Fruit fly (Drosophila melanogaster) whole organism, adult: ENCODE measurements around the gene CG9926.

Source experiments
- CG11617 ChIP-seq: fragments of 200-800 bp; sonication (Bioruptor generic); optimal IDR thresholded peaks from 2 replicates; lab custom pipeline; 2017; ENCODE audit warnings: mild to moderate bottlenecking, missing biosample characterization, missing genetic modification reagents, missing genetic modification characterization
- CG12768 ChIP-seq: fragments of 200-800 bp; sonication (Bioruptor generic); optimal IDR thresholded peaks from 2 replicates; lab custom pipeline; 2017; ENCODE audit warnings: missing biosample characterization, missing genetic modification characterization, mild to moderate bottlenecking, moderate library complexity, missing genetic modification reagents
- CG14711 ChIP-seq: fragments of 200-800 bp; sonication (Bioruptor generic); optimal IDR thresholded peaks from 2 replicates; lab custom pipeline; 2018; ENCODE audit warnings: missing biosample characterization, mild to moderate bottlenecking, missing genetic modification characterization, moderate library complexity
- CG1620 ChIP-seq: fragments of 200-800 bp; sonication (Bioruptor generic); optimal IDR thresholded peaks from 2 replicates; lab custom pipeline; 2016; ENCODE audit warnings: missing biosample characterization, missing genetic modification characterization
- CG33017 ChIP-seq: fragments of 200-800 bp; sonication (Bioruptor generic); optimal IDR thresholded peaks from 2 replicates; lab custom pipeline; 2018; ENCODE audit warnings: missing biosample characterization, mild to moderate bottlenecking, missing genetic modification characterization, moderate library complexity
- CG5204 ChIP-seq: fragments of 200-800 bp; sonication (Bioruptor generic); optimal IDR thresholded peaks from 2 replicates; lab custom pipeline; 2016; ENCODE audit warnings: missing biosample characterization, missing genetic modification characterization
- CG7045 ChIP-seq: fragments of 200-800 bp; sonication (Bioruptor generic); optimal IDR thresholded peaks from 2 replicates; lab custom pipeline; 2017; ENCODE audit warnings: missing biosample characterization, mild to moderate bottlenecking, missing genetic modification characterization
- CG7101 ChIP-seq: fragments of 200-800 bp; sonication (Bioruptor generic); optimal IDR thresholded peaks from 2 replicates; lab custom pipeline; 2018; ENCODE audit warnings: missing biosample characterization, mild to moderate bottlenecking, missing genetic modification characterization, moderate library complexity
- Clk ChIP-seq: fragments of 200-800 bp; sonication (Bioruptor generic); optimal IDR thresholded peaks from 2 replicates; lab custom pipeline; 2017; ENCODE audit warnings: missing biosample characterization, missing genetic modification characterization
- Crg-1 ChIP-seq: fragments of 200-800 bp; sonication (Bioruptor generic); optimal IDR thresholded peaks from 2 replicates; lab custom pipeline; 2016; ENCODE audit warnings: missing biosample characterization, missing genetic modification characterization
- Hr96 ChIP-seq: fragments of 200-800 bp; sonication (Bioruptor generic); optimal IDR thresholded peaks from 2 replicates; lab custom pipeline; 2016; ENCODE audit warnings: missing biosample characterization, missing genetic modification characterization
- Mnt ChIP-seq: fragments of 200-800 bp; sonication (Bioruptor generic); optimal IDR thresholded peaks from 2 replicates; lab custom pipeline; 2016; ENCODE audit warnings: missing biosample characterization, mild to moderate bottlenecking, missing genetic modification characterization
- bab1 ChIP-seq: fragments of 200-800 bp; sonication (Bioruptor generic); optimal IDR thresholded peaks from 3 replicates; lab custom pipeline; 2019; ENCODE audit warnings: missing biosample characterization, mild to moderate bottlenecking, missing genetic modification characterization, moderate library complexity
- cic ChIP-seq: fragments of 200-800 bp; sonication (Bioruptor generic); optimal IDR thresholded peaks from 2 replicates; lab custom pipeline; 2017; ENCODE audit warnings: missing biosample characterization, mild to moderate bottlenecking, missing genetic modification characterization, moderate library complexity
- cnc ChIP-seq, 2 experiments: fragments of >200 bp; optimal IDR thresholded peaks; 2 replicates each; lab custom pipeline; 2017
- kay ChIP-seq: fragments of 200-800 bp; sonication (Bioruptor generic); peaks from one replicate; lab custom pipeline; 2016; ENCODE audit warnings: missing biosample characterization, missing genetic modification characterization, borderline replicate concordance
- ovo ChIP-seq: fragments of 200-800 bp; sonication (Bioruptor generic); optimal IDR thresholded peaks from 2 replicates; lab custom pipeline; 2016; ENCODE audit warnings: missing biosample characterization, missing genetic modification characterization
- pad ChIP-seq: fragments of 200-800 bp; sonication (Bioruptor generic); optimal IDR thresholded peaks from 3 replicates; lab custom pipeline; 2017; ENCODE audit warnings: missing biosample characterization, missing genetic modification characterization, mild to moderate bottlenecking, moderate library complexity, missing genetic modification reagents
- tj ChIP-seq: fragments of 200-800 bp; sonication (Bioruptor generic); optimal IDR thresholded peaks from 3 replicates; lab custom pipeline; 2017; ENCODE audit warnings: missing biosample characterization, mild to moderate bottlenecking, missing genetic modification characterization, moderate library complexity
- toe ChIP-seq: fragments of 200-800 bp; sonication (Bioruptor generic); optimal IDR thresholded peaks from 2 replicates; lab custom pipeline; 2016; ENCODE audit warnings: missing biosample characterization, missing genetic modification characterization

CG9926 gene

dm6 chr3R:13914760-13915417 is 36.0 kb downstream of the CG9926 start:
- TF ChIP-seq ovo (GFP tag; lab: Kevin White, UChicago) = no peak
- no peak for TF ChIP-seq cnc (optimal IDR thresholded peaks at IDR 0.05; lab: Kevin White, UChicago)
- no peak for TF ChIP-seq CG1620 (GFP tag; lab: Kevin White, UChicago)

- no peak for TF ChIP-seq bab1
Observed at dm6 chr3R:13913586-13913985, 37.4 kb downstream of the CG9926 start.

- TF ChIP-seq CG5204 = no peak
Observed at dm6 chr3R:13912008-13912803, 38.7 kb downstream of the CG9926 start.

- TF ChIP-seq bab1 (no peak), CG11617 (GFP tag; lab: Kevin White, UChicago) (no peak), cnc (optimal IDR thresholded peaks at IDR 0.05; lab: Kevin White, UChicago) (no peak), tj (no peak), CG7045 (no peak), CG14711 (no peak), Hr96 (GFP tag; lab: Kevin White, UChicago) (no peak), toe (GFP tag; lab: Kevin White, UChicago) (no peak), CG1620 (GFP tag; lab: Kevin White, UChicago) (no peak), kay (no peak), CG7101 (tag; lab: Kevin White, UChicago) (no peak), ovo (GFP tag; lab: Kevin White, UChicago) (no peak), cic (no peak), pad (GFP tag; lab: Kevin White, UChicago) (no peak)
Observed at dm6 chr3R:13911314-13911713, 39.6 kb downstream of the CG9926 start.

- no peak for TF ChIP-seq Crg-1 (GFP tag; lab: Kevin White, UChicago)
- TF ChIP-seq pad (GFP tag; lab: Kevin White, UChicago) = no peak
- TF ChIP-seq CG33017 = no peak
- no peak for TF ChIP-seq CG14711
- no peak for TF ChIP-seq Hr96 (GFP tag; lab: Kevin White, UChicago)
- TF ChIP-seq CG11617 (GFP tag; lab: Kevin White, UChicago) = no peak
- no peak for TF ChIP-seq kay
- no peak for TF ChIP-seq cnc (optimal IDR thresholded peaks at IDR 0.05; lab: Kevin White, UChicago)
- TF ChIP-seq Mnt (GFP tag; lab: Kevin White, UChicago) = no peak
- no peak for TF ChIP-seq bab1
- TF ChIP-seq Clk (GFP tag; lab: Kevin White, UChicago) = no peak
- TF ChIP-seq ovo (GFP tag; lab: Kevin White, UChicago) = no peak
- no peak for TF ChIP-seq CG12768 (GFP tag; lab: Kevin White, UChicago)
- no peak for TF ChIP-seq CG1620 (GFP tag; lab: Kevin White, UChicago)
- TF ChIP-seq CG5204 = no peak
- TF ChIP-seq tj = no peak
- TF ChIP-seq toe (GFP tag; lab: Kevin White, UChicago) = no peak
- no peak for TF ChIP-seq cic
Observed at dm6 chr3R:13909899-13910298, 41.0 kb downstream of the CG9926 start.

dm6 chr3R:13909065-13909464 is 41.9 kb downstream of the CG9926 start:
- TF ChIP-seq CG5204 (no peak), Mnt (GFP tag; lab: Kevin White, UChicago) (no peak), bab1 (no peak), cic (no peak), CG7101 (tag; lab: Kevin White, UChicago) (no peak), CG1620 (GFP tag; lab: Kevin White, UChicago) (no peak), tj (no peak), Clk (GFP tag; lab: Kevin White, UChicago) (no peak), CG12768 (GFP tag; lab: Kevin White, UChicago) (no peak), CG14711 (no peak), CG7045 (no peak), CG33017 (no peak), Crg-1 (GFP tag; lab: Kevin White, UChicago) (no peak), toe (GFP tag; lab: Kevin White, UChicago) (no peak), Hr96 (GFP tag; lab: Kevin White, UChicago) (no peak), kay (no peak), cnc (optimal IDR thresholded peaks at IDR 0.05; lab: Kevin White, UChicago) (no peak), ovo (GFP tag; lab: Kevin White, UChicago) (no peak)

- TF ChIP-seq CG11617 (GFP tag; lab: Kevin White, UChicago) (no peak), cnc (optimal IDR thresholded peaks at IDR 0.05; lab: Kevin White, UChicago) (no peak)
Observed at dm6 chr3R:13907355-13908105, 43.4 kb downstream of the CG9926 start.
